Worm (Caenorhabditis elegans) whole organism, midembryonic: ENCODE data around the gene Y11D7A.19.

Experiments
- T22C8.4 ChIP-seq: fragments of 200-800 bp; sonication (Bioruptor generic); IDR thresholded peaks from 2 replicates; pipeline ENCODE4 v1.3.6; 2022; ENCODE audit warnings: missing genetic modification characterization, missing compliant biosample characterization
- cog-1 ChIP-seq: sonication (generic microtip); optimal IDR thresholded peaks from 2 replicates; lab custom pipeline; 2016; ENCODE audit warnings: missing genetic modification characterization, missing compliant biosample characterization
- flt-1 ChIP-seq: fragments of 200-800 bp; sonication (Bioruptor generic); IDR thresholded peaks from 2 replicates; pipeline ENCODE4 v1.3.6; 2022; ENCODE audit warnings: missing genetic modification characterization, missing compliant biosample characterization
- klf-2 ChIP-seq: fragments of 200-800 bp; sonication (Bioruptor generic); conservative IDR thresholded peaks from 2 replicates; pipeline ENCODE4 v1.3.6; 2022; ENCODE audit warnings: missing genetic modification reagents, missing genetic modification characterization, missing compliant biosample characterization
- med-1 ChIP-seq: sonication (generic microtip); optimal IDR thresholded peaks from 2 replicates; lab custom pipeline; 2017; ENCODE audit warnings: missing genetic modification characterization, mild to moderate bottlenecking, missing compliant biosample characterization, antibody characterized with exemption, missing genetic modification reagents; ENCODE audit not compliant: insufficient read depth
- ref-1 ChIP-seq: fragments of 200-800 bp; sonication (Bioruptor generic); conservative IDR thresholded peaks from 2 replicates; pipeline ENCODE4 v1.3.6; 2022; ENCODE audit warnings: missing genetic modification reagents, missing genetic modification characterization, missing compliant biosample characterization
- tab-1 ChIP-seq: fragments of 200-800 bp; sonication (Bioruptor generic); IDR thresholded peaks from 2 replicates; pipeline ENCODE4 v1.3.6; 2022; ENCODE audit warnings: missing genetic modification characterization, missing compliant biosample characterization
- ztf-23 ChIP-seq: fragments of 200-800 bp; sonication (Bioruptor generic); IDR thresholded peaks from 2 replicates; pipeline ENCODE4 v1.3.6; 2022; ENCODE audit warnings: missing genetic modification reagents, missing genetic modification characterization, missing compliant biosample characterization
- ztf-29 ChIP-seq: fragments of 200-800 bp; sonication (Bioruptor generic); IDR thresholded peaks from 2 replicates; pipeline ENCODE4 v1.3.6; 2022; ENCODE audit warnings: missing genetic modification reagents, missing genetic modification characterization, missing compliant biosample characterization

Gene Y11D7A.19

DNA sequence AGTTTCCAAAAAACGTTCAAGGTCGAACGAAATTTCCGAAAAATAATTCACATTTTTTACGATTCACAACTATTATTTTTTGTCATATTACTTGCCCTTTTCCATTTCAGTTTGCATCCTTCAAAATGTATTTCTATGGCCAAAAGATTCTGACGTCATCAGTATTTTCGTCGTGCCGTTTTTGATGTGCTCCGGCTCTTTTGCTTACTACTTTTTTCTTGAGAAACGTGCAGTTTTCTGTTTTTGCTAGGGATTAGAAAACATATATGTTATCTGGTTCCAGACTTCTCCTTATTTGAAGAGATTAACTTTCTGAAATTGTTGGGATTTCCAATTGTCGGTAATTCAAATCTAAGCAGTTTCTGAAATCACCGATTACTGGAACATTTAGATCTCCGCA is 50.5 kb downstream of the Y11D7A.19 start:
- TF ChIP-seq ref-1, result no peak
- TF ChIP-seq med-1 (GFP tag; lab: Kevin White, UChicago), result no peak
- no peak for TF ChIP-seq ztf-23 (GFP tag; lab: Robert Waterston, UW)
- TF ChIP-seq tab-1 (GFP tag; lab: Robert Waterston, UW), result no peak
- TF ChIP-seq cog-1 (tag; lab: Kevin White, UChicago), result no peak
- TF ChIP-seq T22C8.4 (GFP tag; lab: Robert Waterston, UW), result no peak
- no peak for TF ChIP-seq klf-2 (GFP tag; lab: Robert Waterston, UW)
- no peak for TF ChIP-seq ztf-29 (GFP tag; lab: Robert Waterston, UW)
- no peak for TF ChIP-seq flt-1 (GFP tag; lab: Robert Waterston, UW)
